Fruit fly (Drosophila melanogaster) whole organism, adult: ENCODE results near the gene CG10804.

Experiments used
- CG11617 ChIP-seq: fragments of 200-800 bp; sonication (Bioruptor generic); optimal IDR thresholded peaks from 2 replicates; lab custom pipeline; 2017; ENCODE audit warnings: mild to moderate bottlenecking, missing biosample characterization, missing genetic modification reagents, missing genetic modification characterization
- CG14711 ChIP-seq: fragments of 200-800 bp; sonication (Bioruptor generic); optimal IDR thresholded peaks from 2 replicates; lab custom pipeline; 2018; ENCODE audit warnings: missing biosample characterization, mild to moderate bottlenecking, missing genetic modification characterization, moderate library complexity
- CG1620 ChIP-seq: fragments of 200-800 bp; sonication (Bioruptor generic); optimal IDR thresholded peaks from 2 replicates; lab custom pipeline; 2016; ENCODE audit warnings: missing biosample characterization, missing genetic modification characterization
- CG33017 ChIP-seq: fragments of 200-800 bp; sonication (Bioruptor generic); optimal IDR thresholded peaks from 2 replicates; lab custom pipeline; 2018; ENCODE audit warnings: missing biosample characterization, mild to moderate bottlenecking, missing genetic modification characterization, moderate library complexity
- cnc ChIP-seq, 2 experiments: fragments of >200 bp; optimal IDR thresholded peaks; 2 replicates each; lab custom pipeline; 2017
- kay ChIP-seq: fragments of 200-800 bp; sonication (Bioruptor generic); peaks from one replicate; lab custom pipeline; 2016; ENCODE audit warnings: missing biosample characterization, missing genetic modification characterization, borderline replicate concordance
- ovo ChIP-seq: fragments of 200-800 bp; sonication (Bioruptor generic); optimal IDR thresholded peaks from 2 replicates; lab custom pipeline; 2016; ENCODE audit warnings: missing biosample characterization, missing genetic modification characterization
- tj ChIP-seq: fragments of 200-800 bp; sonication (Bioruptor generic); optimal IDR thresholded peaks from 3 replicates; lab custom pipeline; 2017; ENCODE audit warnings: missing biosample characterization, mild to moderate bottlenecking, missing genetic modification characterization, moderate library complexity

DNA sequence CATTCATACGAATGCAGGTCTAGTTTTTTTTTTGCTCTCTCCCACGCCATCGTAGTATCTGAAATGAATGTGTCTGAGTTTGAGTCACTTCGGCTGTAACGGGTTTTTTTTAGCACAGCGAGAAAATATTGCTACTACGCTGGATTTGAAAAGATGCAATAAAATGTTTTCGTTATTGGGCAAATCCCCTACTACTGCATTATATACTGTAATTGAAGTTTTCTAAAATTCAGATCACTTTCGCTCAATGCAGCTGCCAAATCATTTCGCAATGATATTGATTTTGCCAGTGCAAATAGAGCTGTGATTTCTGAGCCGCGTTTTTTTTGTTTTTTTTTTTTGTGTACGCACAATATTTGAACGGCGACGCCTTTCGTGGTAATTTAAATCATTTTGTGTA, 49.2 kb downstream of the CG10804 start:
- no peak for TF ChIP-seq CG33017 (tag; lab: Kevin White, UChicago)
- TF ChIP-seq CG11617 (GFP tag; lab: Kevin White, UChicago): no peak
- TF ChIP-seq cnc (optimal IDR thresholded peaks at IDR 0.05; lab: Kevin White, UChicago): no peak
- no peak for TF ChIP-seq tj (GFP tag; lab: Kevin White, UChicago)
- peak; percentile 18 for TF ChIP-seq kay (GFP tag; lab: Kevin White, UChicago)
- TF ChIP-seq CG1620 (GFP tag; lab: Kevin White, UChicago): peak; percentile 46
- peak; percentile 54 for TF ChIP-seq CG14711 (tag; lab: Kevin White, UChicago)
- TF ChIP-seq ovo (GFP tag; lab: Kevin White, UChicago): peak; percentile 93
